Worm (Caenorhabditis elegans): Measurements from ENCODE around the gene T09A5.15.

DNA sequence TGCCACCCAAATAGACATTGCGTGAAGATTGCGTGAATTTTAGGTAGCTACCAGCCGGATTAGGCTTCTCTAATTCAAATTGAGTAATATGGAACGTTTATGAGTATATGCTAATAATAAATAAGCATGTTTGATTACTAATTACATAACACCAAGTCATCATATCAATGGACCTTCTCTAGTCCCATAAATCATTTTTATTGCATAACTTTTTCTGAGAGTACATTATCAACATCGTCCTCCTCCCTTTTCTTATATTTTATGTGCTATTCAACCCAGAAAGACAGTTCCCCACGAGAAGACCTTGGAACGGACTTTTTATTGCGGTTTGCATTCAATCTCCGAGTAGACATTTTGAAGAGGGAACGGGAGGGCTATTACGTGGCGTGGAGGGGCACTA lies 45.4 kb upstream of the T09A5.15 start:
- TF ChIP-seq nhr-2 (tag; optimal IDR thresholded peaks at IDR 0.05) = peak; percentile 79
- peak; percentile 65 for TF ChIP-seq unc-62 (GFP tag; optimal IDR thresholded peaks at IDR 0.05)
- no peak for TF ChIP-seq nhr-237 (tag; optimal IDR thresholded peaks at IDR 0.05)
- no peak for TF ChIP-seq nhr-76 (tag; optimal IDR thresholded peaks at IDR 0.05)
- peak; percentile 27 for TF ChIP-seq M03D4.4 (tag; optimal IDR thresholded peaks at IDR 0.05)
- TF ChIP-seq ceh-83 (GFP tag; optimal IDR thresholded peaks at IDR 0.05) = no peak
- TF ChIP-seq nhr-28 (tag; optimal IDR thresholded peaks at IDR 0.05) = no peak
